Worm (Caenorhabditis elegans) whole organism, young adult: ENCODE results near the gene F38A6.5.

Experiments used
- B0035.1 ChIP-seq: sonication (generic microtip); optimal IDR thresholded peaks from 2 replicates; lab custom pipeline; 2016; ENCODE audit warnings: missing genetic modification characterization, mild to moderate bottlenecking, missing compliant biosample characterization, missing genotype, missing genetic modification reagents
- F22D6.2 ChIP-seq: sonication (generic microtip); optimal IDR thresholded peaks from 2 replicates; lab custom pipeline; 2016; ENCODE audit warnings: mild to moderate bottlenecking, missing genetic modification characterization, missing compliant biosample characterization
- F23B12.7 ChIP-seq: sonication (generic microtip); optimal IDR thresholded peaks from 2 replicates; lab custom pipeline; 2017; ENCODE audit warnings: missing genetic modification characterization, mild to moderate bottlenecking, missing compliant biosample characterization, antibody characterized with exemption, moderate library complexity; ENCODE audit not compliant: insufficient read depth
- F49E8.2 ChIP-seq: sonication (generic microtip); optimal IDR thresholded peaks from 3 replicates; lab custom pipeline; 2017; ENCODE audit warnings: missing genetic modification characterization, mild to moderate bottlenecking, missing compliant biosample characterization, antibody characterized with exemption, moderate library complexity; ENCODE audit not compliant: insufficient read depth
- F55B11.4 ChIP-seq: sonication (generic microtip); optimal IDR thresholded peaks from 2 replicates; lab custom pipeline; 2016; ENCODE audit warnings: missing compliant biosample characterization, missing genetic modification characterization, borderline replicate concordance; ENCODE audit not compliant: insufficient read depth
- K11D2.4 ChIP-seq: fragments of 200-800 bp; sonication (Bioruptor generic); IDR thresholded peaks from 2 replicates; pipeline ENCODE4 v1.3.6; 2022; ENCODE audit warnings: missing genetic modification reagents, missing genetic modification characterization, missing compliant biosample characterization
- K12H6.12 ChIP-seq: fragments of 200-800 bp; sonication (Bioruptor generic); optimal IDR thresholded peaks from 2 replicates; lab custom pipeline; 2018; ENCODE audit warnings: mild to moderate bottlenecking, missing genetic modification characterization, missing compliant biosample characterization
- attf-5 ChIP-seq: fragments of 200-800 bp; sonication (Bioruptor generic); optimal IDR thresholded peaks from 2 replicates; lab custom pipeline; 2018; ENCODE audit warnings: mild to moderate bottlenecking, missing genetic modification characterization, missing compliant biosample characterization
- cebp-1 ChIP-seq, 2 experiments: fragments of 200-800 bp in 1 of 2; sonication (Bioruptor generic) in 1 of 2; sonication (generic microtip) in 1 of 2; IDR thresholded peaks in 1 of 2; optimal IDR thresholded peaks in 1 of 2; 2 replicates each; pipeline versions ENCODE4 v1.3.6 to Lab custom; 2017 to 2022; ENCODE audit warnings: missing compliant biosample characterization in 2 of 2, missing genetic modification characterization in 2 of 2, mild to moderate bottlenecking in 1 of 2, missing genetic modification reagents in 1 of 2, moderate library complexity in 1 of 2
- die-1 ChIP-seq: sonication (generic microtip); optimal IDR thresholded peaks from 2 replicates; lab custom pipeline; 2016; ENCODE audit warnings: missing genotype, mild to moderate bottlenecking, missing genetic modification characterization, missing compliant biosample characterization
- dox-1 ChIP-seq: fragments of 200-800 bp; sonication (Bioruptor generic); IDR thresholded peaks from 2 replicates; pipeline ENCODE4 v1.3.6; 2022; ENCODE audit warnings: missing genetic modification reagents, missing genetic modification characterization, missing compliant biosample characterization
- egl-44 ChIP-seq: fragments of 200-800 bp; sonication (Bioruptor generic); IDR thresholded peaks from 2 replicates; pipeline ENCODE4 v1.3.6; 2022; ENCODE audit warnings: missing genetic modification reagents, missing genetic modification characterization, missing compliant biosample characterization
- egrh-3 ChIP-seq: fragments of 200-800 bp; sonication (Bioruptor generic); IDR thresholded peaks from 2 replicates; pipeline ENCODE4 v1.3.6; 2022; ENCODE audit warnings: missing genetic modification reagents, missing genetic modification characterization, missing compliant biosample characterization
- gei-17 ChIP-seq: fragments of 200-800 bp; sonication (Bioruptor generic); optimal IDR thresholded peaks from 2 replicates; lab custom pipeline; 2018; ENCODE audit warnings: mild to moderate bottlenecking, missing genetic modification characterization, missing compliant biosample characterization
- hlh-26 ChIP-seq: fragments of 200-800 bp; sonication (Bioruptor generic); conservative IDR thresholded peaks from 2 replicates; pipeline ENCODE4 v1.3.6; 2022; ENCODE audit warnings: missing genetic modification reagents, missing genetic modification characterization, missing compliant biosample characterization
- hmg-1.2 ChIP-seq: fragments of 200-800 bp; sonication (Bioruptor generic); IDR thresholded peaks from 2 replicates; pipeline ENCODE4 v1.3.6; 2022; ENCODE audit warnings: missing genetic modification reagents, missing genetic modification characterization, missing compliant biosample characterization
- hmg-20 ChIP-seq: fragments of 200-800 bp; sonication (Bioruptor generic); IDR thresholded peaks from 2 replicates; pipeline ENCODE4 v1.3.6; 2022; ENCODE audit warnings: missing genetic modification reagents, missing genetic modification characterization, missing compliant biosample characterization
- hsf-1 ChIP-seq: fragments of 200-800 bp; sonication (Bioruptor generic); IDR thresholded peaks from 2 replicates; pipeline ENCODE4 v1.3.6; 2022; ENCODE audit warnings: missing genetic modification reagents, missing genetic modification characterization, missing compliant biosample characterization
- let-526 ChIP-seq: fragments of 200-800 bp; sonication (Bioruptor generic); IDR thresholded peaks from 2 replicates; pipeline ENCODE4 v1.3.6; 2022; ENCODE audit warnings: missing genetic modification reagents, missing genetic modification characterization, missing compliant biosample characterization
- let-607 ChIP-seq, 2 experiments: fragments of 200-800 bp in 1 of 2; sonication (Bioruptor generic) in 1 of 2; sonication (generic microtip) in 1 of 2; optimal IDR thresholded peaks; 2 replicates each; lab custom pipeline; 2016 to 2018; ENCODE audit warnings: mild to moderate bottlenecking in 2 of 2, missing compliant biosample characterization in 2 of 2, missing genetic modification characterization in 2 of 2, moderate library complexity in 2 of 2, missing genotype in 1 of 2
- lin-26 ChIP-seq: fragments of 200-800 bp; sonication (Bioruptor generic); IDR thresholded peaks from 2 replicates; pipeline ENCODE4 v1.3.6; 2022; ENCODE audit warnings: missing genetic modification reagents, missing genetic modification characterization, missing compliant biosample characterization
- lin-35 ChIP-seq, 3 experiments: fragments of 150-350 bp in 2 of 3; sonication (generic microtip) in 1 of 3; optimal IDR thresholded peaks; 2 replicates each; lab custom pipeline; 2014 to 2018; ENCODE audit warnings: missing biosample characterization in 3 of 3, missing genetic modification characterization in 3 of 3, missing genetic modification reagents in 3 of 3
- lir-1 ChIP-seq: fragments of 200-800 bp; sonication (Bioruptor generic); conservative IDR thresholded peaks from 2 replicates; pipeline ENCODE4 v1.3.6; 2022; ENCODE audit warnings: missing genetic modification reagents, missing genetic modification characterization, missing compliant biosample characterization
- lsl-1 ChIP-seq: fragments of 200-800 bp; sonication (Bioruptor generic); optimal IDR thresholded peaks from 2 replicates; lab custom pipeline; 2018; ENCODE audit warnings: mild to moderate bottlenecking, missing genetic modification characterization, moderate library complexity, missing compliant biosample characterization
- madf-8 ChIP-seq: fragments of 200-800 bp; sonication (Bioruptor generic); conservative IDR thresholded peaks from 2 replicates; pipeline ENCODE4 v1.3.6; 2022; ENCODE audit warnings: missing genetic modification reagents, missing genetic modification characterization, missing compliant biosample characterization
- mel-28 ChIP-seq: sonication (generic microtip); optimal IDR thresholded peaks from 2 replicates; lab custom pipeline; 2016; ENCODE audit warnings: borderline replicate concordance, mild to moderate bottlenecking, missing genetic modification characterization, missing compliant biosample characterization
- nhr-80 ChIP-seq: sonication (generic microtip); optimal IDR thresholded peaks from 2 replicates; lab custom pipeline; 2016; ENCODE audit warnings: missing genetic modification characterization, missing compliant biosample characterization
- pha-4 ChIP-seq: fragments of 150-350 bp; sonication (generic microtip); optimal IDR thresholded peaks from 2 replicates; lab custom pipeline; 2014; ENCODE audit warnings: missing biosample characterization, missing genetic modification reagents, missing genetic modification characterization
- rec-8 ChIP-seq, 2 experiments: sonication (generic microtip); optimal IDR thresholded peaks; 2 replicates each; lab custom pipeline; 2016; ENCODE audit warnings: mild to moderate bottlenecking in 2 of 2, missing genetic modification characterization in 2 of 2, missing genetic modification reagents in 2 of 2, missing genotype in 2 of 2, missing biosample characterization in 1 of 2, missing compliant biosample characterization in 1 of 2, moderate library complexity in 1 of 2
- rpc-1 ChIP-seq, 2 experiments: fragments of 150-350 bp in 1 of 2; sonication (generic microtip) in 1 of 2; optimal IDR thresholded peaks; 2 replicates each; lab custom pipeline; 2014 to 2018; ENCODE audit warnings: missing biosample characterization in 1 of 2, missing genetic modification characterization in 1 of 2, missing genetic modification reagents in 1 of 2, missing genotype in 1 of 2
- snpc-1.1 ChIP-seq: sonication (generic microtip); optimal IDR thresholded peaks from 2 replicates; lab custom pipeline; 2017; ENCODE audit warnings: missing genetic modification characterization, mild to moderate bottlenecking, missing compliant biosample characterization, antibody characterized with exemption, moderate library complexity, missing genotype, missing genetic modification reagents; ENCODE audit not compliant: insufficient read depth
- zfh-2 ChIP-seq: fragments of 200-800 bp; sonication (Bioruptor generic); conservative IDR thresholded peaks from 2 replicates; pipeline ENCODE4 v1.3.6; 2022; ENCODE audit warnings: missing genetic modification reagents, missing genetic modification characterization, missing compliant biosample characterization
- ztf-18 ChIP-seq: sonication (generic microtip); optimal IDR thresholded peaks from 2 replicates; lab custom pipeline; 2016; ENCODE audit warnings: missing genotype, mild to moderate bottlenecking, missing genetic modification characterization, missing compliant biosample characterization

Gene F38A6.5

DNA sequence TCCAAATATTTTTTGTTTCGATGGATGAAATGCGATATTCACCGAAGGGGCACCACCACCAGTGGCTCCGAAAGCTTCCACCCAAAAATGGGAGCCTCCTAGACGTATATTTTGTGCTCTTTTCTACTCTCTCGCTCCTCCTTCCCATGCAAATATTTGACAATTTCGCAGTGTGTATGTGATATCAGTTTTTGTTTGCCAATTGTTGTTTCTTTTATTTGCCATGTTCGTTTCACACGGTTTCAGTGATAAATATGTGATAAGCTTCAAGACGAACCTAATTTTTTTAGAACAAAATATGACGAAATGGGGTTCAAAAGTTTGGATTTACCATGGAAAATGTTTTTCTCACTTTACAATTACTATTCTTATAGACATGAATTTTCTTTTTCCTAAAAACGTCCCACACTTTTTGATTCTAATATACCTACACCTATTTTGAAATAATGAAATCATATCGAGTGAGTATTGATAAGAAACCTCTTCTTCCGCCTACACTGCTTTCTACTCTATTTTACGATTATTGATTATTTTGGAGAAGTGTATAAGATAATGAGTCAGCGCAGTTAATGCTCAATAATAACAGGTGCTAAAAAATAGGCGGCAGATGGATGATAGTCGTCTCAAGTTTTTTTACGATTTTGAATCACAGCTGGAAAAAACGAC, 19.6 kb downstream of the F38A6.5 start:
- TF ChIP-seq mel-28 (tag; lab: Kevin White, UChicago) (no peak), F23B12.7 (no peak), lir-1 (GFP tag; lab: Robert Waterston, UW) (no peak), pha-4 (tag; lab: Kevin White, UChicago) (peak; percentile 70)

DNA sequence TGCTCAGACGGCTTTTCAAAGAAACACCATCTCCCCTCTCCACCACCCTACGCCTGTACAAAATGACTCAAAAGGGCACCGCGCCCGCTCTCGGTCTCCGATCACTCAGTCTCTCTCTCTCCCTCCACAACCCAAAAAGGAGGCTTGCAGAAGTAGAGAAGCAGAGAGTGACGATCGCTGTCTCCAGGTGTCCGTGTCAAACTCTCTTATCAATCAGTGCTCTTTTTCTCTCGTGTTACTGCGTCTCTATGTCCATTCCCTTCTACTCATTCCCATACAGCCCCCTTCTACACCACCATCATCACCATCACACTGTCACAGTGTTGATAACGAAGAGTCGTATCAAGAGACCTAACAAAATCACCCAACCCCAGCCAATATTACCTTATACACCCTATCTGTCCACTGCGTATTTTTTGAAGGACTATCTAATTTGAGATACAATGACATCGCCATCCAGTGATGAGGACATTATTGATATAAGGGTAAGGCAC, 20.9 kb downstream of the F38A6.5 start, which contains the start of gene pha-4:
Gene pha-4, plus strand, starts transcription at position 444 of the 494 bp plus-strand sequence.
- no peak for TF ChIP-seq die-1 (tag; lab: Kevin White, UChicago)
- TF ChIP-seq madf-8 (GFP tag; lab: Robert Waterston, UW), result no peak
- TF ChIP-seq ztf-18 (tag; lab: Kevin White, UChicago), result no peak
- TF ChIP-seq zfh-2 (GFP tag; lab: Robert Waterston, UW), result peak; percentile 68
- TF ChIP-seq K11D2.4 (GFP tag; lab: Robert Waterston, UW), result 0 out of 2 replicates have a peak, but pooled peaks have one; percentile 33
- TF ChIP-seq pha-4 (tag; lab: Kevin White, UChicago), result peak; percentile 82
- TF ChIP-seq let-526, result no peak
- TF ChIP-seq egl-44 (GFP tag; lab: Robert Waterston, UW), result 0 out of 2 replicates have a peak, but pooled peaks have one; percentile 16
- no peak for TF ChIP-seq K12H6.12 (tag; lab: Kevin White, UChicago)
- no peak for TF ChIP-seq F22D6.2 (tag; lab: Kevin White, UChicago)
- no peak for TF ChIP-seq lir-1 (GFP tag; lab: Robert Waterston, UW)
- peak; percentile 91 for TF ChIP-seq nhr-80 (tag; lab: Kevin White, UChicago)
- no peak for TF ChIP-seq rec-8 (tag; optimal IDR thresholded peaks at IDR 0.05; lab: Kevin White, UChicago)
- no peak for TF ChIP-seq snpc-1.1 (tag; lab: Kevin White, UChicago)
- TF ChIP-seq B0035.1 (tag; lab: Kevin White, UChicago), result no peak
- no peak for TF ChIP-seq egrh-3 (GFP tag; lab: Robert Waterston, UW)
- peak in 1 of 2 experiments; percentile 18 for TF ChIP-seq let-607 (tag; optimal IDR thresholded peaks at IDR 0.05; lab: Kevin White, UChicago)
- TF ChIP-seq lsl-1, result no peak
- peak; percentile 76 for TF ChIP-seq dox-1
- TF ChIP-seq F55B11.4 (tag; lab: Kevin White, UChicago), result no peak
- peak; percentile 15 for TF ChIP-seq attf-5
- TF ChIP-seq lin-26 (GFP tag; lab: Robert Waterston, UW), result no peak
- 0 out of 2 replicates have a peak, but pooled peaks have one; percentile 19 for TF ChIP-seq hmg-20 (GFP tag; lab: Robert Waterston, UW)
- no peak for TF ChIP-seq hsf-1 (GFP tag; lab: Robert Waterston, UW)
- TF ChIP-seq hmg-1.2, result peak; percentile 32; the same call in 1 of the 2 replicates
- no peak for TF ChIP-seq cebp-1 (GFP tag; IDR thresholded peaks at IDR 0.05; lab: Robert Waterston, UW)
- peak; percentile 0 for TF ChIP-seq cebp-1 (tag; optimal IDR thresholded peaks at IDR 0.05; lab: Kevin White, UChicago)
- no peak for TF ChIP-seq F49E8.2 (tag; lab: Kevin White, UChicago)
- no peak for TF ChIP-seq hlh-26
- TF ChIP-seq lin-35 (GFP tag; optimal IDR thresholded peaks at IDR 0.05; lab: Kevin White, UChicago), result no peak

DNA sequence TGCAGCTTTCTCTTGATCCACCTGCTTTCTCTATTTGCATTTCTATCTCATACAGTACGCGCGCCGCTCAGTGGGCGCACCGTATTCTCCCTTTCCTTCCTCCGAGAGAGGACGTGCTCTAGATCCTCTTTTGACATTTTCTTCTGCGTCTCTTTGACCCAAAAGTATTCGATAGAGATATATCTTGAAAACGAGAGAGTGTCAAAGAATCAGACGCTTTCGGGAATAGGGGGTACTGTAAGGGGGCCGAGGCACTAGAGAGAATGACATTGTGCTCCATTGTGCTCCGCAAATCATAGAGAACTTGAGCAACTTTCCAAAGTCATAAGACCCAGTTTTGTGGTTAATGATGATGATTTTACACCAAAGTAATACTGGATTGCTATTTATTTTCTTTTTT, 24.4 kb downstream of the F38A6.5 start:
- TF ChIP-seq pha-4 (tag; lab: Kevin White, UChicago), result peak; percentile 93
- TF ChIP-seq rpc-1 (optimal IDR thresholded peaks at IDR 0.05; lab: Kevin White, UChicago), result no peak
- no peak for TF ChIP-seq rpc-1 (tag; optimal IDR thresholded peaks at IDR 0.05; lab: Kevin White, UChicago)
- no peak for TF ChIP-seq gei-17 (GFP tag; lab: Kevin White, UChicago)
